Worm (Caenorhabditis elegans) whole organism, L1 larva: Measurements from ENCODE around the gene erd-2.1.

Experiments
- C16A3.4 ChIP-seq: fragments of 150-350 bp; optimal IDR thresholded peaks from 2 replicates; lab custom pipeline; 2014; ENCODE audit warnings: missing biosample characterization, missing genetic modification characterization
- C34B4.2 ChIP-seq: sonication (generic microtip); optimal IDR thresholded peaks from 2 replicates; lab custom pipeline; 2017; ENCODE audit warnings: mild to moderate bottlenecking, missing genetic modification characterization, missing compliant biosample characterization
- ama-1 ChIP-seq: fragments of 150-350 bp; optimal IDR thresholded peaks from 2 replicates; lab custom pipeline; 2014
- blmp-1 ChIP-seq: fragments of 150-350 bp; optimal IDR thresholded peaks from 2 replicates; lab custom pipeline; 2014; ENCODE audit warnings: missing biosample characterization, missing genetic modification characterization
- ceh-8 ChIP-seq: fragments of 200-800 bp; sonication (Bioruptor generic); optimal IDR thresholded peaks from 2 replicates; lab custom pipeline; 2018; ENCODE audit warnings: mild to moderate bottlenecking, missing genetic modification characterization, moderate library complexity, missing compliant biosample characterization
- ceh-82 ChIP-seq, 3 experiments: fragments of 150-350 bp in 1 of 3; sonication (generic microtip) in 2 of 3; optimal IDR thresholded peaks; 2 replicates each; lab custom pipeline; 2014 to 2017; ENCODE audit warnings: missing biosample characterization in 3 of 3, missing genetic modification characterization in 3 of 3
- ceh-90 ChIP-seq: sonication (generic microtip); optimal IDR thresholded peaks from 2 replicates; lab custom pipeline; 2016; ENCODE audit warnings: missing genetic modification characterization, missing compliant biosample characterization
- dpl-1 ChIP-seq, 3 experiments: fragments of 150-350 bp in 2 of 3; sonication (generic microtip) in 1 of 3; optimal IDR thresholded peaks; 2 replicates each; lab custom pipeline; 2014 to 2017; ENCODE audit warnings: missing biosample characterization in 3 of 3, missing genetic modification characterization in 3 of 3, missing genetic modification reagents in 3 of 3
- dsc-1 ChIP-seq: sonication (generic microtip); optimal IDR thresholded peaks from 2 replicates; lab custom pipeline; 2016; ENCODE audit warnings: mild to moderate bottlenecking, missing genetic modification characterization, missing compliant biosample characterization
- efl-1 ChIP-seq, 4 experiments: fragments of 150-350 bp; optimal IDR thresholded peaks in 3 of 4; peaks in 1 of 4; 1 replicate in 1 of 4; 2 replicates in 3 of 4; lab custom pipeline; 2014; ENCODE audit warnings: missing biosample characterization in 2 of 4, missing genetic modification characterization in 2 of 4, missing genetic modification reagents in 2 of 4
- efl-3 ChIP-seq: fragments of 200-800 bp; sonication (Bioruptor generic); optimal IDR thresholded peaks from 2 replicates; lab custom pipeline; 2018; ENCODE audit warnings: mild to moderate bottlenecking, missing genetic modification characterization, missing compliant biosample characterization
- egl-27 ChIP-seq, 2 experiments: fragments of 150-350 bp in 1 of 2; sonication (generic microtip); optimal IDR thresholded peaks; 3 replicates each; lab custom pipeline; 2017 to 2018; ENCODE audit warnings: missing biosample characterization in 2 of 2, missing genetic modification characterization in 2 of 2, missing genetic modification reagents in 2 of 2
- elt-2 ChIP-seq: sonication (generic microtip); optimal IDR thresholded peaks from 2 replicates; lab custom pipeline; 2016; ENCODE audit warnings: missing genetic modification characterization, mild to moderate bottlenecking, inconsistent platforms, missing compliant biosample characterization, missing genetic modification reagents
- elt-3 ChIP-seq, 6 experiments: fragments of 150-350 bp in 1 of 6; sonication (generic microtip); optimal IDR thresholded peaks; 2 replicates each; lab custom pipeline; 2017 to 2018; ENCODE audit warnings: missing biosample characterization in 6 of 6, missing genetic modification characterization in 6 of 6, inconsistent platforms in 1 of 6
- fkh-10 ChIP-seq: sonication (generic microtip); optimal IDR thresholded peaks from 2 replicates; lab custom pipeline; 2017; ENCODE audit warnings: missing biosample characterization, missing genetic modification reagents, missing genetic modification characterization
- fkh-8 ChIP-seq: sonication (generic microtip); optimal IDR thresholded peaks from 2 replicates; lab custom pipeline; 2016; ENCODE audit warnings: mild to moderate bottlenecking, missing genetic modification characterization, missing compliant biosample characterization
- fos-1 ChIP-seq: fragments of 150-350 bp; optimal IDR thresholded peaks from 2 replicates; lab custom pipeline; 2014; ENCODE audit warnings: missing biosample characterization, missing genetic modification characterization
- grh-1 ChIP-seq: fragments of 200-800 bp; sonication (Bioruptor generic); IDR thresholded peaks from 2 replicates; pipeline ENCODE4 v1.3.6; 2022; ENCODE audit warnings: missing genetic modification reagents, missing genetic modification characterization, missing compliant biosample characterization
- hlh-4 ChIP-seq: sonication (generic microtip); optimal IDR thresholded peaks from 2 replicates; lab custom pipeline; 2016; ENCODE audit warnings: mild to moderate bottlenecking, missing genetic modification characterization, missing compliant biosample characterization
- hpl-2 ChIP-seq: fragments of 150-350 bp; optimal IDR thresholded peaks from 2 replicates; lab custom pipeline; 2014; ENCODE audit warnings: missing biosample characterization, missing genetic modification reagents, missing genetic modification characterization
- lin-14 ChIP-seq: fragments of 200-800 bp; sonication (Bioruptor generic); optimal IDR thresholded peaks from 2 replicates; lab custom pipeline; 2018; ENCODE audit warnings: mild to moderate bottlenecking, missing genetic modification characterization, moderate library complexity, missing compliant biosample characterization
- lin-35 ChIP-seq, 2 experiments: fragments of 150-350 bp; optimal IDR thresholded peaks; 2 replicates each; lab custom pipeline; 2014; ENCODE audit warnings: missing biosample characterization in 2 of 2, missing genetic modification characterization in 2 of 2, missing genetic modification reagents in 2 of 2
- lsy-2 ChIP-seq, 2 experiments: fragments of 150-350 bp; optimal IDR thresholded peaks; 2 replicates each; lab custom pipeline; 2014; ENCODE audit warnings: missing biosample characterization in 2 of 2, missing genetic modification characterization in 2 of 2
- mab-9 ChIP-seq: fragments of 200-800 bp; sonication (Bioruptor generic); IDR thresholded peaks from 2 replicates; pipeline ENCODE4 v1.3.6; 2022; ENCODE audit warnings: missing genetic modification reagents, missing genetic modification characterization, missing compliant biosample characterization
- mdl-1 ChIP-seq, 2 experiments: fragments of 150-350 bp; optimal IDR thresholded peaks; 2 replicates each; lab custom pipeline; 2014 to 2017; ENCODE audit warnings: missing biosample characterization in 2 of 2, missing genetic modification characterization in 2 of 2, inconsistent platforms in 1 of 2
- mef-2 ChIP-seq: fragments of 150-350 bp; optimal IDR thresholded peaks from 2 replicates; lab custom pipeline; 2014; ENCODE audit warnings: missing biosample characterization, missing genetic modification characterization
- mep-1 ChIP-seq: fragments of 150-350 bp; optimal IDR thresholded peaks from 2 replicates; lab custom pipeline; 2014; ENCODE audit warnings: missing biosample characterization, missing genetic modification characterization
- nhr-19 ChIP-seq: fragments of 200-800 bp; sonication (Bioruptor generic); conservative IDR thresholded peaks from 2 replicates; pipeline ENCODE4 v1.3.6; 2022; ENCODE audit warnings: missing genetic modification characterization, missing compliant biosample characterization
- nhr-20 ChIP-seq: sonication (generic microtip); optimal IDR thresholded peaks from 2 replicates; lab custom pipeline; 2016; ENCODE audit warnings: mild to moderate bottlenecking, missing genetic modification characterization, missing compliant biosample characterization
- nhr-47 ChIP-seq: sonication (generic microtip); optimal IDR thresholded peaks from 2 replicates; lab custom pipeline; 2016; ENCODE audit warnings: mild to moderate bottlenecking, missing genetic modification characterization, moderate library complexity, missing compliant biosample characterization
- nhr-71 ChIP-seq: sonication (generic microtip); optimal IDR thresholded peaks from 2 replicates; lab custom pipeline; 2016; ENCODE audit warnings: mild to moderate bottlenecking, missing genetic modification characterization, moderate library complexity, missing compliant biosample characterization
- nhr-76 ChIP-seq: sonication (generic microtip); optimal IDR thresholded peaks from 2 replicates; lab custom pipeline; 2017; ENCODE audit warnings: missing biosample characterization, missing genetic modification characterization
- nhr-77 ChIP-seq: fragments of 150-350 bp; optimal IDR thresholded peaks from 2 replicates; lab custom pipeline; 2014; ENCODE audit warnings: missing biosample characterization, missing genetic modification characterization
- nhr-85 ChIP-seq: sonication (generic microtip); peaks from one replicate; lab custom pipeline; 2016; ENCODE audit warnings: missing genetic modification characterization, inconsistent platforms, missing compliant biosample characterization
- pqm-1 ChIP-seq: sonication (generic microtip); optimal IDR thresholded peaks from 3 replicates; lab custom pipeline; 2017; ENCODE audit warnings: missing biosample characterization, missing genetic modification characterization
- rnt-1 ChIP-seq: sonication (generic microtip); optimal IDR thresholded peaks from 2 replicates; lab custom pipeline; 2016; ENCODE audit warnings: mild to moderate bottlenecking, missing genetic modification characterization, moderate library complexity, missing compliant biosample characterization
- snu-23 ChIP-seq: sonication (generic microtip); optimal IDR thresholded peaks from 2 replicates; lab custom pipeline; 2016; ENCODE audit warnings: missing genetic modification characterization, missing compliant biosample characterization
- swsn-7 ChIP-seq: sonication (generic microtip); optimal IDR thresholded peaks from 2 replicates; lab custom pipeline; 2016; ENCODE audit warnings: missing genetic modification characterization, missing compliant biosample characterization
- tbx-2 ChIP-seq: sonication (generic microtip); optimal IDR thresholded peaks from 2 replicates; lab custom pipeline; 2016; ENCODE audit warnings: missing genetic modification characterization, missing compliant biosample characterization
- vab-15 ChIP-seq: sonication (generic microtip); optimal IDR thresholded peaks from 2 replicates; lab custom pipeline; 2017; ENCODE audit warnings: missing genotype, mild to moderate bottlenecking, missing genetic modification characterization, missing compliant biosample characterization
- xbp-1 ChIP-seq: sonication (generic microtip); optimal IDR thresholded peaks from 2 replicates; lab custom pipeline; 2016; ENCODE audit warnings: missing genetic modification characterization, missing compliant biosample characterization
- ztf-4 ChIP-seq: fragments of 150-350 bp; optimal IDR thresholded peaks from 2 replicates; lab custom pipeline; 2014; ENCODE audit warnings: missing biosample characterization, missing genetic modification characterization

Gene erd-2.1

ce11 chrX:10158716-10159115, at the start of gene erd-2.1:
erd-2.1 (minus strand) TSS chrX:10158829.
- TF ChIP-seq xbp-1 (tag; lab: Kevin White, UChicago) (peak; percentile 100), C34B4.2 (no peak), hlh-4 (tag; lab: Kevin White, UChicago) (no peak), nhr-19 (GFP tag; lab: Robert Waterston, UW) (peak; percentile 68), nhr-71 (peak; percentile 78), hpl-2 (GFP tag; lab: Kevin White, UChicago) (no peak), mef-2 (peak; percentile 7), grh-1 (GFP tag; lab: Robert Waterston, UW) (peak; percentile 48; the same call in 1 of the 2 replicates), pqm-1 (no peak), lin-14 (GFP tag; lab: Kevin White, UChicago) (peak; percentile 91), fos-1 (no peak), fkh-8 (tag; lab: Kevin White, UChicago) (peak; percentile 28), tbx-2 (peak; percentile 66), dpl-1 (GFP tag; optimal IDR thresholded peaks at IDR 0.05; lab: Kevin White, UChicago) (peak in 2 of 3 experiments; percentile 22 to 25), C16A3.4 (peak; percentile 59), nhr-76 (tag; lab: Kevin White, UChicago) (no peak), nhr-47 (peak; percentile 52), vab-15 (peak; percentile 37), lin-35 (GFP tag; optimal IDR thresholded peaks at IDR 0.05; lab: Kevin White, UChicago) (peak; percentile 37 to 69), ceh-8 (no peak), ama-1 (lab: Kevin White, UChicago) (no peak), swsn-7 (tag; lab: Kevin White, UChicago) (peak; percentile 57), snu-23 (peak; percentile 82), efl-1 (optimal IDR thresholded peaks at IDR 0.05; lab: Kevin White, UChicago) (peak; percentile 22 to 57), efl-1 (GFP tag; optimal IDR thresholded peaks at IDR 0.05 in 1 of 2; lab: Kevin White, UChicago) (peak in 1 of 2 experiments; percentile 48), mab-9 (no peak), mdl-1 (tag; optimal IDR thresholded peaks at IDR 0.05; lab: Kevin White, UChicago) (peak in 1 of 2 experiments; percentile 76), blmp-1 (tag; lab: Kevin White, UChicago) (peak; percentile 55), ceh-82 (tag; optimal IDR thresholded peaks at IDR 0.05; lab: Kevin White, UChicago) (peak in 2 of 3 experiments; percentile 33 to 66), nhr-85 (tag; lab: Kevin White, UChicago) (peak; percentile 83), lsy-2 (tag; optimal IDR thresholded peaks at IDR 0.05; lab: Kevin White, UChicago) (peak; percentile 48 to 69), rnt-1 (tag; lab: Kevin White, UChicago) (peak; percentile 82), mep-1 (peak; percentile 80), elt-3 (tag; optimal IDR thresholded peaks at IDR 0.05; lab: Kevin White, UChicago) (peak in 2 of 6 experiments; percentile 31 to 60), nhr-77 (peak; percentile 28), egl-27 (tag; optimal IDR thresholded peaks at IDR 0.05; lab: Kevin White, UChicago) (peak in 1 of 2 experiments; percentile 42), ceh-90 (tag; lab: Kevin White, UChicago) (no peak), nhr-20 (tag; lab: Kevin White, UChicago) (peak; percentile 75), dsc-1 (tag; lab: Kevin White, UChicago) (peak; percentile 40), elt-2 (tag; lab: Kevin White, UChicago) (no peak)
- TF ChIP-seq, all 84 proteins: peak for 28

ce11 chrX:10206008-10206407, 47.4 kb upstream of the erd-2.1 start:
- TF ChIP-seq fkh-10 (no peak), lin-35 (GFP tag; optimal IDR thresholded peaks at IDR 0.05; lab: Kevin White, UChicago) (no peak), nhr-71 (no peak), C34B4.2 (no peak), ztf-4 (tag; lab: Kevin White, UChicago) (no peak), efl-3 (GFP tag; lab: Kevin White, UChicago) (no peak), egl-27 (tag; optimal IDR thresholded peaks at IDR 0.05; lab: Kevin White, UChicago) (no peak)
